Worm (Caenorhabditis elegans): ENCODE data around the gene ZK1290.7.

ZK1290.7 gene

DNA sequence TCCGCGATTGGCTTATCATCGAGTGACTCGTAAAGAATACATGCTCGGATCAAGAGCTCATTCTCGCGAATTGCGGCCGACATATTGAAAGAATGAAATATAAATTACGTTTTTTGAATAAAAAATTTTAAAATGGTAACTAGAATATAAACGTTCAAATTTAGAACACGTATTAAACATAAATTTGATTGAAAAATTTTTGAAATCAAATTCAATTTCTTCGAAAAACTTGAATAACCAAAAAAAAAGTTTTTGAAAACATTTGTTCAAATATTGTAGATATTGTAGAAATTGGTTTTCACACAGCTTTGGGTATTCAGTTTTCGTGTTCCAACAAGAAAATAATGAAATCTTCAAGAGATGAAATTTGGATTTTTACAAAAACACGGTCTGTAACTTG lies 22.7 kb upstream of the ZK1290.7 start, which contains the start of gene fbxa-224:
TSS of gene fbxa-224 (minus strand) at position 101 of the 400 bp plus-strand sequence.
- TF ChIP-seq sem-2 (GFP tag; optimal IDR thresholded peaks at IDR 0.05) = no peak
- TF ChIP-seq ham-2 (GFP tag; optimal IDR thresholded peaks at IDR 0.05) = no peak
- no peak for TF ChIP-seq nhr-2 (tag; optimal IDR thresholded peaks at IDR 0.05)
- TF ChIP-seq ceh-43 (GFP tag; optimal IDR thresholded peaks at IDR 0.05) = no peak
- no peak for TF ChIP-seq nhr-28 (tag; optimal IDR thresholded peaks at IDR 0.05)
- no peak for TF ChIP-seq mab-5 (tag; optimal IDR thresholded peaks at IDR 0.05)
- TF ChIP-seq pha-4 (tag; optimal IDR thresholded peaks at IDR 0.05) = no peak
- no peak for TF ChIP-seq hlh-1 (tag; optimal IDR thresholded peaks at IDR 0.05)
- TF ChIP-seq zip-8 (tag; optimal IDR thresholded peaks at IDR 0.05) = no peak
- TF ChIP-seq ceh-83 (GFP tag; optimal IDR thresholded peaks at IDR 0.05) = no peak
- TF ChIP-seq ztf-11 (tag; optimal IDR thresholded peaks at IDR 0.05) = no peak
- TF ChIP-seq nhr-237 (tag; optimal IDR thresholded peaks at IDR 0.05) = no peak
- TF ChIP-seq sptf-1 (tag; optimal IDR thresholded peaks at IDR 0.05) = no peak
- no peak for TF ChIP-seq flh-1 (GFP tag; optimal IDR thresholded peaks at IDR 0.05)

ce11 chrII:7547269-7547668 lies 21.9 kb upstream of the ZK1290.7 start:
- TF ChIP-seq M03D4.4 (tag; optimal IDR thresholded peaks at IDR 0.05) (no peak), mls-2 (tag; optimal IDR thresholded peaks at IDR 0.05) (no peak), pha-4 (tag; optimal IDR thresholded peaks at IDR 0.05) (no peak), lin-13 (tag; optimal IDR thresholded peaks at IDR 0.05) (no peak), ztf-11 (tag; optimal IDR thresholded peaks at IDR 0.05) (no peak), ces-1 (GFP tag; optimal IDR thresholded peaks at IDR 0.05) (no peak), bed-3 (GFP tag; optimal IDR thresholded peaks at IDR 0.05) (no peak), snpc-4 (tag; optimal IDR thresholded peaks at IDR 0.05) (no peak), ham-2 (GFP tag; optimal IDR thresholded peaks at IDR 0.05) (no peak), unc-39 (tag; optimal IDR thresholded peaks at IDR 0.05) (no peak), hlh-1 (tag; optimal IDR thresholded peaks at IDR 0.05) (no peak), drap-1 (GFP tag; optimal IDR thresholded peaks at IDR 0.05) (no peak), nhr-28 (tag; optimal IDR thresholded peaks at IDR 0.05) (no peak), nhr-2 (tag; optimal IDR thresholded peaks at IDR 0.05) (no peak)

DNA sequence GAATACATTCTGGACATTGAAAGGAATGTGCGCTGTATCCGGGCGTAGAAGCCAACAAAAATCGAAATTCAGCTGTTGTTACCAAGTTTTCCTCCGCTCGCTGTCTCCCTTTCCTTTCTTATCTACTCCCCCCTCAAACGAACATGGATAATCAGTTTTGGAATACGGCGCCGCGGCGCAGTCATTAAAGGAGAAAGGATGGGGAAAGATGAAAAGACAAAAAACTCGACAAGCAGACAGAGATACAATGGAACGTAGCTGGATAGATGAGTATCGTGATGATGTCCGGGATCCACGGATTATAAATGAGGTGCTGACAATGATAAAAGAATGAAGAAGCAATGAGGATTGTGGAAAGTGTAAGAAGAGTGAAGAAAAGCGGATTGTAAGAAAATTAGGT lies 20.0 kb upstream of the ZK1290.7 start:
- TF ChIP-seq cnd-1 (tag; optimal IDR thresholded peaks at IDR 0.05) = no peak
- no peak for TF ChIP-seq M03D4.4 (tag; optimal IDR thresholded peaks at IDR 0.05)
- TF ChIP-seq ceh-83 (GFP tag; optimal IDR thresholded peaks at IDR 0.05) = no peak
- TF ChIP-seq elt-3 (tag; optimal IDR thresholded peaks at IDR 0.05) = no peak
- no peak for TF ChIP-seq elt-1 (tag; optimal IDR thresholded peaks at IDR 0.05; ENCODE audit: borderline replicate concordance, insufficient read depth)
- TF ChIP-seq nhr-12 (tag; optimal IDR thresholded peaks at IDR 0.05) = no peak
- no peak for TF ChIP-seq hlh-1 (tag; optimal IDR thresholded peaks at IDR 0.05)
- TF ChIP-seq ces-1 (GFP tag; optimal IDR thresholded peaks at IDR 0.05) = no peak
- no peak for TF ChIP-seq mep-1 (tag; optimal IDR thresholded peaks at IDR 0.05)
- no peak for TF ChIP-seq mab-5 (tag; optimal IDR thresholded peaks at IDR 0.05)
- no peak for TF ChIP-seq blmp-1 (tag; optimal IDR thresholded peaks at IDR 0.05)
- no peak for TF ChIP-seq tbx-8 (GFP tag; optimal IDR thresholded peaks at IDR 0.05)
- no peak for TF ChIP-seq ham-2 (GFP tag; optimal IDR thresholded peaks at IDR 0.05)
- no peak for TF ChIP-seq nhr-76 (tag; optimal IDR thresholded peaks at IDR 0.05)
- TF ChIP-seq lin-32 (GFP tag; optimal IDR thresholded peaks at IDR 0.05) = no peak
- no peak for TF ChIP-seq ceh-43 (GFP tag; optimal IDR thresholded peaks at IDR 0.05)
- no peak for TF ChIP-seq flh-1 (GFP tag; optimal IDR thresholded peaks at IDR 0.05)
- no peak for TF ChIP-seq snpc-4 (tag; optimal IDR thresholded peaks at IDR 0.05)
- TF ChIP-seq nhr-237 (tag; optimal IDR thresholded peaks at IDR 0.05) = no peak
- no peak for TF ChIP-seq unc-62 (GFP tag; optimal IDR thresholded peaks at IDR 0.05)

- TF ChIP-seq sem-2 (GFP tag; optimal IDR thresholded peaks at IDR 0.05) (no peak), drap-1 (GFP tag; optimal IDR thresholded peaks at IDR 0.05) (no peak), lin-32 (GFP tag; optimal IDR thresholded peaks at IDR 0.05) (no peak), lsy-2 (tag; optimal IDR thresholded peaks at IDR 0.05) (no peak), flh-1 (GFP tag; optimal IDR thresholded peaks at IDR 0.05) (no peak), unc-62 (GFP tag; optimal IDR thresholded peaks at IDR 0.05) (no peak), lin-13 (tag; optimal IDR thresholded peaks at IDR 0.05) (no peak), M03D4.4 (tag; optimal IDR thresholded peaks at IDR 0.05) (no peak), nhr-28 (tag; optimal IDR thresholded peaks at IDR 0.05) (no peak), unc-39 (tag; optimal IDR thresholded peaks at IDR 0.05) (no peak), ceh-83 (GFP tag; optimal IDR thresholded peaks at IDR 0.05) (no peak)
Observed at ce11 chrII:7544782-7545181, 19.4 kb upstream of the ZK1290.7 start.
